Worm (Caenorhabditis elegans): ENCODE data around the gene cox-6C.

DNA sequence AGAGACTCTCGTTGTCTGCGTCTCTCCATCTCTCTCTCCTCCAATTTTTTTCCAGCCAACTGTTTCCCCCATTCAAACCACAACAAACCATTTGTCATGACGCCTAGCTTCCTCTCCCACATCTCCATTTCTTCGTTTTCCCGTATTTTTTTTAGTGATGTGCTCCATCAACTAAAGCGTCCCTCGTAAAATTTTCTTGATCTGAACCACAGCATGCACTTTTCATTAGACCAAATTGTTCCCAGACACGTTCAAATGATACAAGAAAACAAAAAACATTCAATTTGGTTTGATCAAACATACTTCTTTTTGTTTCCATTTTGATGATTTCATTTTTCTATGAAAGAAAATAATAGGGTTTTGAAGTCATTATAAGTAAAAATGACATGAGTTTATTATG, 44.2 kb upstream of the cox-6C start:
- TF ChIP-seq ceh-9 (tag; optimal IDR thresholded peaks at IDR 0.05) (no peak), fkh-10 (GFP tag; optimal IDR thresholded peaks at IDR 0.05) (no peak), pha-2 (tag; optimal IDR thresholded peaks at IDR 0.05) (no peak), elt-4 (tag; optimal IDR thresholded peaks at IDR 0.05) (no peak), fax-1 (tag; optimal IDR thresholded peaks at IDR 0.05) (no peak), C38D4.7 (GFP tag; optimal IDR thresholded peaks at IDR 0.05) (no peak)
